Worm (Caenorhabditis elegans) whole organism, L3 larva: ENCODE measurements around the gene oac-8.

Experiments used
- aly-2 ChIP-seq: fragments of 150-350 bp; optimal IDR thresholded peaks from 2 replicates; lab custom pipeline; 2014; ENCODE audit warnings: missing biosample characterization, missing genetic modification characterization
- ama-1 ChIP-seq: fragments of 150-350 bp; optimal IDR thresholded peaks from 2 replicates; lab custom pipeline; 2018
- ceh-82 ChIP-seq: fragments of 150-350 bp; optimal IDR thresholded peaks from 2 replicates; lab custom pipeline; 2014; ENCODE audit warnings: missing biosample characterization, missing genetic modification characterization
- ceh-9 ChIP-seq: sonication (generic microtip); optimal IDR thresholded peaks from 2 replicates; lab custom pipeline; 2018; ENCODE audit warnings: missing biosample characterization, missing genetic modification characterization
- daf-12 ChIP-seq: fragments of 150-350 bp; optimal IDR thresholded peaks from 2 replicates; lab custom pipeline; 2014; ENCODE audit warnings: missing biosample characterization, missing genetic modification reagents, missing genetic modification characterization
- mdl-1 ChIP-seq: fragments of 150-350 bp; optimal IDR thresholded peaks from 2 replicates; lab custom pipeline; 2014; ENCODE audit warnings: missing biosample characterization, missing genetic modification characterization
- nfya-1 ChIP-seq: sonication (generic microtip); optimal IDR thresholded peaks from 2 replicates; lab custom pipeline; 2017; ENCODE audit warnings: missing genetic modification characterization, mild to moderate bottlenecking, missing compliant biosample characterization, antibody characterized with exemption, moderate library complexity; ENCODE audit not compliant: insufficient read depth
- nhr-11 ChIP-seq: fragments of 150-350 bp; optimal IDR thresholded peaks from 2 replicates; lab custom pipeline; 2014; ENCODE audit warnings: missing biosample characterization, missing genetic modification characterization
- nhr-12 ChIP-seq: fragments of 150-350 bp; optimal IDR thresholded peaks from 2 replicates; lab custom pipeline; 2014; ENCODE audit warnings: missing biosample characterization, missing genetic modification characterization
- nhr-43 ChIP-seq: sonication (generic microtip); optimal IDR thresholded peaks from 2 replicates; lab custom pipeline; 2016; ENCODE audit warnings: mild to moderate bottlenecking, missing genetic modification characterization, missing compliant biosample characterization; ENCODE audit not compliant: poor library complexity, severe bottlenecking
- tbx-2 ChIP-seq: sonication (generic microtip); optimal IDR thresholded peaks from 2 replicates; lab custom pipeline; 2016; ENCODE audit warnings: mild to moderate bottlenecking, missing genetic modification characterization, missing compliant biosample characterization
- ztf-4 ChIP-seq: fragments of 150-350 bp; optimal IDR thresholded peaks from 2 replicates; lab custom pipeline; 2014; ENCODE audit warnings: missing biosample characterization, missing genetic modification characterization

- TF ChIP-seq nfya-1 (tag; lab: Kevin White, UChicago) = no peak
- TF ChIP-seq nhr-12 = no peak
- no peak for TF ChIP-seq ama-1
- TF ChIP-seq mdl-1 (tag; lab: Kevin White, UChicago) = no peak
- TF ChIP-seq ceh-82 (tag; lab: Kevin White, UChicago) = no peak
- TF ChIP-seq nhr-43 (tag; lab: Kevin White, UChicago) = no peak
- TF ChIP-seq tbx-2 (tag; lab: Kevin White, UChicago) = no peak
- TF ChIP-seq nhr-11 (tag; lab: Kevin White, UChicago) = no peak
- no peak for TF ChIP-seq ztf-4 (tag; lab: Kevin White, UChicago)
- TF ChIP-seq ceh-9 (tag; lab: Kevin White, UChicago) = no peak
- TF ChIP-seq daf-12 (tag; lab: Kevin White, UChicago) = no peak
- TF ChIP-seq aly-2 (tag; lab: Kevin White, UChicago) = no peak
These were observed 42.1 kb upstream of the oac-8 start for ce11 chrIV:10542283-10542682.
